Worm (Caenorhabditis elegans): Measurements from ENCODE around the gene K01D12.15.
"Not testable (repeated sequence)": the region's sequence is repeated elsewhere in the genome, so short reads cannot be mapped to it uniquely, and the experiment has no call there.

The K01D12.15 gene

ce11 chrV:12371386-12371785 lies 14.9 kb upstream of the K01D12.15 start, which contains the start of gene F23H12.7:
Gene F23H12.7, plus strand, starts transcription at chrV:12371686.
- TF ChIP-seq nhr-11 (tag; optimal IDR thresholded peaks at IDR 0.05), result no peak
- TF ChIP-seq skn-1 (tag; optimal IDR thresholded peaks at IDR 0.05), result no peak
- TF ChIP-seq fkh-10 (GFP tag; optimal IDR thresholded peaks at IDR 0.05), result no peak
- no peak for TF ChIP-seq nhr-77 (tag; optimal IDR thresholded peaks at IDR 0.05)

ce11 chrV:12374252-12374651 lies 12.0 kb upstream of the K01D12.15 start, which contains the start of gene F23H12.10:
Gene F23H12.10, minus strand, starts transcription at chrV:12374263.
- not testable (repeated sequence) for TF ChIP-seq jun-1 (tag; optimal IDR thresholded peaks at IDR 0.05); fkh-2 (tag; optimal IDR thresholded peaks at IDR 0.05); ama-1 (optimal IDR thresholded peaks at IDR 0.05)

DNA sequence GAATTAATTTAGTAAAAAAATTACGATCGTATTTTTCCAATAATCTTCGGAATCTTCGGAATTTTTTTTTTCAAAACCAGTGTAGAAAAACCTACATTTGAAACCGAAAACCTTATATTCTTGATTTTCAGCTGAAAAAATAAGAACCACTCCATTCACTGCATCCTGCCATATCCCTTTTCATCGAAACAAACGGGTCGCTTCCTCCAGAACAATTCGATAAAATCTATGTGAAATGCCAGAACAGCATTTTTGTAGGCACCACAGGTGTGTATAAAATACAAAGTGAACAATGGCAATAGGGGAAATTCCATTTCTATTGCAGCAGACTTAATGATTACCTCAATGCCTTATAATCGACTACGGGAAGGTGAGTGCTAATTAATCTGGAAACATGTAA lies 9.0 kb upstream of the K01D12.15 start, which contains the start of gene K01D12.1:
K01D12.1 (plus strand) TSS at position 301 of the 400 bp plus-strand sequence.
- TF ChIP-seq pqm-1 (tag; optimal IDR thresholded peaks at IDR 0.05), result no peak
- no peak for TF ChIP-seq mdl-1 (tag; optimal IDR thresholded peaks at IDR 0.05)
- no peak for TF ChIP-seq nhr-28 (tag; optimal IDR thresholded peaks at IDR 0.05)
- TF ChIP-seq egl-5 (tag; optimal IDR thresholded peaks at IDR 0.05), result no peak
- no peak for TF ChIP-seq zag-1 (tag; optimal IDR thresholded peaks at IDR 0.05)
- TF ChIP-seq lsy-12 (tag; optimal IDR thresholded peaks at IDR 0.05), result no peak
- no peak for TF ChIP-seq ztf-4 (tag; optimal IDR thresholded peaks at IDR 0.05)
- no peak for TF ChIP-seq pha-4 (tag; optimal IDR thresholded peaks at IDR 0.05)
- no peak for TF ChIP-seq nhr-43 (tag; optimal IDR thresholded peaks at IDR 0.05; ENCODE audit: poor library complexity, severe bottlenecking)
- TF ChIP-seq snpc-4 (tag; optimal IDR thresholded peaks at IDR 0.05), result no peak
- TF ChIP-seq nhr-237 (tag; optimal IDR thresholded peaks at IDR 0.05), result no peak

DNA sequence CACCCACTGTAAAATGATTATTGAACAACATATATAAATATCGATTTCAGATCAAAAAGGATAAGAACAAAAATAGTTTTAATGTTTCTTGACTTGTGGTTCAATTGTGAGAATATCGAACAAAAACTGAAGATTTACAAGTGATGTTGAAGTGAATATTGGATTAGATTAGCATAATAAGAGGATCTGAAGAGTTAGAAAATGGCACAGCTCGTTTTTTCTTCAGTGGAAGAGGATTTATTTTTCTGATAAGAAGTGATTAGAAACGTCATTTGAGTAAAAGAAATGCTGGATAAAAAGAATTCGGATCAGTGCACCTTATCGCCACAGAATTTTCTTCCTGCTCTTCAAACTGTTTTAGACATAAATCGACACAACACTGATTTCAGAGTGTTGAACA lies 9.4 kb downstream of the K01D12.15 start, which contains the start of gene twk-14:
twk-14 (minus strand) TSS at position 8 of the 400 bp plus-strand sequence.
- TF ChIP-seq lin-39 (tag; optimal IDR thresholded peaks at IDR 0.05) (no peak), jun-1 (tag; optimal IDR thresholded peaks at IDR 0.05) (no peak), ztf-11 (tag; optimal IDR thresholded peaks at IDR 0.05) (no peak), R02D3.7 (tag; optimal IDR thresholded peaks at IDR 0.05) (no peak), unc-39 (tag; optimal IDR thresholded peaks at IDR 0.05) (no peak), elt-2 (tag; optimal IDR thresholded peaks at IDR 0.05) (no peak)

ce11 chrV:12397545-12397944 lies 11.3 kb downstream of the K01D12.15 start, which contains the start of gene K01D12.5:
Gene K01D12.5, plus strand, starts transcription at chrV:12397845.
- TF ChIP-seq ceh-16 (tag; optimal IDR thresholded peaks at IDR 0.05) (no peak), nhr-76 (tag; optimal IDR thresholded peaks at IDR 0.05) (no peak), nhr-25 (tag; optimal IDR thresholded peaks at IDR 0.05) (no peak), unc-39 (tag; optimal IDR thresholded peaks at IDR 0.05) (no peak), ztf-4 (tag; optimal IDR thresholded peaks at IDR 0.05) (no peak), elt-3 (tag; optimal IDR thresholded peaks at IDR 0.05) (no peak), mdl-1 (tag; optimal IDR thresholded peaks at IDR 0.05) (no peak), nhr-237 (tag; optimal IDR thresholded peaks at IDR 0.05) (no peak), daf-12 (tag; optimal IDR thresholded peaks at IDR 0.05) (no peak), ama-1 (optimal IDR thresholded peaks at IDR 0.05) (no peak), nhr-12 (tag; optimal IDR thresholded peaks at IDR 0.05) (no peak), pha-4 (tag; optimal IDR thresholded peaks at IDR 0.05) (no peak), ztf-11 (tag; optimal IDR thresholded peaks at IDR 0.05) (no peak), sea-2 (GFP tag; optimal IDR thresholded peaks at IDR 0.05) (no peak), nhr-23 (tag; optimal IDR thresholded peaks at IDR 0.05) (no peak), unc-62 (GFP tag; optimal IDR thresholded peaks at IDR 0.05) (no peak), pqm-1 (tag; optimal IDR thresholded peaks at IDR 0.05) (no peak)

- TF ChIP-seq eor-1 (tag; optimal IDR thresholded peaks at IDR 0.05) (no peak), nhr-12 (tag; optimal IDR thresholded peaks at IDR 0.05) (no peak), fkh-10 (GFP tag; optimal IDR thresholded peaks at IDR 0.05) (no peak), egl-27 (tag; optimal IDR thresholded peaks at IDR 0.05) (no peak), fos-1 (tag; optimal IDR thresholded peaks at IDR 0.05) (no peak), aly-2 (tag; optimal IDR thresholded peaks at IDR 0.05) (no peak), nhr-237 (tag; optimal IDR thresholded peaks at IDR 0.05) (no peak), nhr-28 (tag; optimal IDR thresholded peaks at IDR 0.05) (no peak), ceh-16 (tag; optimal IDR thresholded peaks at IDR 0.05) (no peak), snpc-4 (tag; optimal IDR thresholded peaks at IDR 0.05) (peak; percentile 34), skn-1 (tag; optimal IDR thresholded peaks at IDR 0.05) (no peak), jun-1 (tag; optimal IDR thresholded peaks at IDR 0.05) (no peak), pha-4 (tag; optimal IDR thresholded peaks at IDR 0.05) (peak; percentile 64), unc-62 (GFP tag; optimal IDR thresholded peaks at IDR 0.05) (no peak), mml-1 (tag; optimal IDR thresholded peaks at IDR 0.05) (no peak), nhr-67 (tag; optimal IDR thresholded peaks at IDR 0.05) (no peak), ztf-11 (tag; optimal IDR thresholded peaks at IDR 0.05) (no peak), nhr-23 (tag; optimal IDR thresholded peaks at IDR 0.05) (peak; percentile 40), ama-1 (optimal IDR thresholded peaks at IDR 0.05) (no peak), ceh-9 (tag; optimal IDR thresholded peaks at IDR 0.05) (no peak), sea-2 (GFP tag; optimal IDR thresholded peaks at IDR 0.05) (no peak), R02D3.7 (tag; optimal IDR thresholded peaks at IDR 0.05) (peak; percentile 93), egl-5 (tag; optimal IDR thresholded peaks at IDR 0.05) (no peak), ztf-4 (tag; optimal IDR thresholded peaks at IDR 0.05) (no peak), pqm-1 (tag; optimal IDR thresholded peaks at IDR 0.05) (peak; percentile 18), ZK546.5 (tag; optimal IDR thresholded peaks at IDR 0.05) (no peak)
These were observed 14.5 kb downstream of the K01D12.15 start, which contains the start of the genes K01D12.20 and miga-1 for ce11 chrV:12400677-12401236. Gene K01D12.20, minus strand, starts transcription at chrV:12400814. Gene miga-1, minus strand, starts transcription at chrV:12400859.
